Worm (Caenorhabditis elegans) whole organism, young adult: ENCODE data around the gene C29F3.7.

Source experiments
- B0019.2 ChIP-seq: fragments of 200-800 bp; sonication (Bioruptor generic); conservative IDR thresholded peaks from 2 replicates; pipeline ENCODE4 v1.3.6; 2022; ENCODE audit warnings: missing genetic modification reagents, missing genetic modification characterization, missing compliant biosample characterization
- B0035.1 ChIP-seq: sonication (generic microtip); optimal IDR thresholded peaks from 2 replicates; lab custom pipeline; 2016; ENCODE audit warnings: missing genetic modification characterization, mild to moderate bottlenecking, missing compliant biosample characterization, missing genotype, missing genetic modification reagents
- D2030.7 ChIP-seq: fragments of 200-800 bp; sonication (Bioruptor generic); IDR thresholded peaks from 2 replicates; pipeline ENCODE4 v1.3.6; 2022; ENCODE audit warnings: missing genetic modification reagents, missing genetic modification characterization, missing compliant biosample characterization
- F10E7.11 ChIP-seq: sonication (generic microtip); optimal IDR thresholded peaks from 2 replicates; lab custom pipeline; 2017; ENCODE audit warnings: mild to moderate bottlenecking, missing genetic modification characterization, moderate library complexity, missing compliant biosample characterization
- F37B4.10 ChIP-seq: fragments of 200-800 bp; sonication (Bioruptor generic); IDR thresholded peaks from 2 replicates; pipeline ENCODE4 v1.3.6; 2022; ENCODE audit warnings: missing genetic modification characterization, missing compliant biosample characterization
- F57C9.4 ChIP-seq: sonication (generic microtip); optimal IDR thresholded peaks from 2 replicates; lab custom pipeline; 2017; ENCODE audit warnings: mild to moderate bottlenecking, missing genetic modification characterization, missing compliant biosample characterization
- K11D2.4 ChIP-seq: fragments of 200-800 bp; sonication (Bioruptor generic); IDR thresholded peaks from 2 replicates; pipeline ENCODE4 v1.3.6; 2022; ENCODE audit warnings: missing genetic modification reagents, missing genetic modification characterization, missing compliant biosample characterization
- Y53F4B.3 ChIP-seq: fragments of 200-800 bp; sonication (Bioruptor generic); IDR thresholded peaks from 2 replicates; pipeline ENCODE4 v1.3.6; 2022; ENCODE audit warnings: missing genetic modification reagents, missing genetic modification characterization, missing compliant biosample characterization
- aptf-2 ChIP-seq: fragments of 200-800 bp; sonication (Bioruptor generic); conservative IDR thresholded peaks from 2 replicates; pipeline ENCODE4 v1.3.6; 2022; ENCODE audit warnings: missing genetic modification reagents, missing genetic modification characterization, missing compliant biosample characterization
- atf-7 ChIP-seq: sonication (generic microtip); optimal IDR thresholded peaks from 2 replicates; lab custom pipeline; 2017; ENCODE audit warnings: mild to moderate bottlenecking, missing genetic modification characterization, missing compliant biosample characterization
- bed-1 ChIP-seq: fragments of 200-800 bp; sonication (Bioruptor generic); IDR thresholded peaks from 2 replicates; pipeline ENCODE4 v1.3.6; 2022; ENCODE audit warnings: missing genetic modification reagents, missing genetic modification characterization, missing compliant biosample characterization
- ceh-100 ChIP-seq: fragments of 200-800 bp; sonication (Bioruptor generic); IDR thresholded peaks from 2 replicates; pipeline ENCODE4 v1.3.6; 2022; ENCODE audit warnings: missing genetic modification reagents, missing genetic modification characterization, missing compliant biosample characterization
- egl-18 ChIP-seq: fragments of 200-800 bp; sonication (Bioruptor generic); IDR thresholded peaks from 2 replicates; pipeline ENCODE4 v1.3.6; 2022; ENCODE audit warnings: missing genetic modification reagents, missing genetic modification characterization, missing compliant biosample characterization
- ekl-4 ChIP-seq: fragments of 200-800 bp; sonication (Bioruptor generic); IDR thresholded peaks from 2 replicates; pipeline ENCODE4 v1.3.6; 2022; ENCODE audit warnings: missing genetic modification reagents, missing genetic modification characterization, missing compliant biosample characterization
- hmg-20 ChIP-seq: fragments of 200-800 bp; sonication (Bioruptor generic); IDR thresholded peaks from 2 replicates; pipeline ENCODE4 v1.3.6; 2022; ENCODE audit warnings: missing genetic modification reagents, missing genetic modification characterization, missing compliant biosample characterization
- hsf-1 ChIP-seq: fragments of 200-800 bp; sonication (Bioruptor generic); IDR thresholded peaks from 2 replicates; pipeline ENCODE4 v1.3.6; 2022; ENCODE audit warnings: missing genetic modification reagents, missing genetic modification characterization, missing compliant biosample characterization
- lag-1 ChIP-seq: fragments of 200-800 bp; sonication (Bioruptor generic); IDR thresholded peaks from 2 replicates; pipeline ENCODE4 v1.3.6; 2022; ENCODE audit warnings: missing genetic modification reagents, missing genetic modification characterization, missing compliant biosample characterization
- lin-26 ChIP-seq: fragments of 200-800 bp; sonication (Bioruptor generic); IDR thresholded peaks from 2 replicates; pipeline ENCODE4 v1.3.6; 2022; ENCODE audit warnings: missing genetic modification reagents, missing genetic modification characterization, missing compliant biosample characterization
- lin-54 ChIP-seq: fragments of 200-800 bp; sonication (Bioruptor generic); optimal IDR thresholded peaks from 2 replicates; lab custom pipeline; 2018; ENCODE audit warnings: mild to moderate bottlenecking, missing genetic modification characterization, missing compliant biosample characterization
- lir-1 ChIP-seq: fragments of 200-800 bp; sonication (Bioruptor generic); conservative IDR thresholded peaks from 2 replicates; pipeline ENCODE4 v1.3.6; 2022; ENCODE audit warnings: missing genetic modification reagents, missing genetic modification characterization, missing compliant biosample characterization
- madf-10 ChIP-seq: sonication (generic microtip); optimal IDR thresholded peaks from 2 replicates; lab custom pipeline; 2016; ENCODE audit warnings: mild to moderate bottlenecking, missing genetic modification characterization, missing compliant biosample characterization
- madf-6 ChIP-seq: fragments of 200-800 bp; sonication (Bioruptor generic); IDR thresholded peaks from 2 replicates; pipeline ENCODE4 v1.3.6; 2022; ENCODE audit warnings: missing genetic modification reagents, missing genetic modification characterization, missing compliant biosample characterization
- madf-8 ChIP-seq: fragments of 200-800 bp; sonication (Bioruptor generic); conservative IDR thresholded peaks from 2 replicates; pipeline ENCODE4 v1.3.6; 2022; ENCODE audit warnings: missing genetic modification reagents, missing genetic modification characterization, missing compliant biosample characterization
- mcd-1 ChIP-seq: fragments of 200-800 bp; sonication (Bioruptor generic); IDR thresholded peaks from 2 replicates; pipeline ENCODE4 v1.3.6; 2022; ENCODE audit warnings: missing genetic modification reagents, missing genetic modification characterization, missing compliant biosample characterization
- mxl-1 ChIP-seq: sonication (generic microtip); optimal IDR thresholded peaks from 2 replicates; lab custom pipeline; 2016; ENCODE audit warnings: missing genetic modification characterization, missing compliant biosample characterization
- nhr-80 ChIP-seq: sonication (generic microtip); optimal IDR thresholded peaks from 2 replicates; lab custom pipeline; 2016; ENCODE audit warnings: missing genetic modification characterization, missing compliant biosample characterization
- rcor-1 ChIP-seq: fragments of 200-800 bp; sonication (Bioruptor generic); IDR thresholded peaks from 2 replicates; pipeline ENCODE4 v1.3.6; 2022; ENCODE audit warnings: missing genetic modification reagents, missing genetic modification characterization, missing compliant biosample characterization
- rec-8 ChIP-seq, 2 experiments: sonication (generic microtip); optimal IDR thresholded peaks; 2 replicates each; lab custom pipeline; 2016; ENCODE audit warnings: mild to moderate bottlenecking in 2 of 2, missing genetic modification characterization in 2 of 2, missing genetic modification reagents in 2 of 2, missing genotype in 2 of 2, missing biosample characterization in 1 of 2, missing compliant biosample characterization in 1 of 2, moderate library complexity in 1 of 2
- snpc-1.1 ChIP-seq: sonication (generic microtip); optimal IDR thresholded peaks from 2 replicates; lab custom pipeline; 2017; ENCODE audit warnings: missing genetic modification characterization, mild to moderate bottlenecking, missing compliant biosample characterization, antibody characterized with exemption, moderate library complexity, missing genotype, missing genetic modification reagents; ENCODE audit not compliant: insufficient read depth
- snpc-4 ChIP-seq, 5 experiments: fragments of 150-350 bp in 1 of 5; sonication (generic microtip) in 4 of 5; optimal IDR thresholded peaks; 2 replicates each; lab custom pipeline; 2014 to 2018; ENCODE audit warnings: missing genetic modification characterization in 5 of 5, missing biosample characterization in 3 of 5, antibody characterized with exemption in 2 of 5, mild to moderate bottlenecking in 2 of 5, missing compliant biosample characterization in 2 of 5, missing genotype in 2 of 5, moderate library complexity in 2 of 5, missing genetic modification reagents in 1 of 5
- zim-3 ChIP-seq: sonication (generic microtip); optimal IDR thresholded peaks from 2 replicates; lab custom pipeline; 2017; ENCODE audit warnings: mild to moderate bottlenecking, missing genetic modification characterization, moderate library complexity, missing compliant biosample characterization
- ztf-18 ChIP-seq: sonication (generic microtip); optimal IDR thresholded peaks from 2 replicates; lab custom pipeline; 2016; ENCODE audit warnings: missing genotype, mild to moderate bottlenecking, missing genetic modification characterization, missing compliant biosample characterization
- ztf-28 ChIP-seq: fragments of 200-800 bp; sonication (Bioruptor generic); IDR thresholded peaks from 2 replicates; pipeline ENCODE4 v1.3.6; 2022; ENCODE audit warnings: missing genetic modification reagents, missing genetic modification characterization, missing compliant biosample characterization

Gene C29F3.7

DNA sequence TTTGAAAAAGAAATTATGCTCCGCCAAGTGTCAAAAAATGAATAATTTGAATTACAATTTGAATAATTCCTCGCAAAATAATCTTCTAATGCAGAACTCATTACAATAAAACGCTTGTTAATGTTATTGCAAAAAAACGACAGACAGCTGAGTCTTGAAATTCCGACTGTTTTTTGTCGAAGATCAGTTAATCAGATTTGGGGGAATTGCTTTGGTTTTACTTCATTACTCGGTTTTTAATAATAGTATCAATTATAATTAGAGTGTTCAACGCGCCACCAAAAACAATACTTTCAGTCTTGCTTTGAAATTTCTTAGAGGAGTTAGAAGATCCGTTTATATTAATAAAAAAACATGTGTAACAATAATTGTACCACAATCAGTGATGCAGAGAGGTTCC is 23.2 kb downstream of the C29F3.7 start, which contains the start of gene srh-122 (continued):
- TF ChIP-seq ceh-100 (GFP tag; lab: Robert Waterston, UW) (no peak), ekl-4 (no peak), bed-1 (no peak)

ce11 chrV:15379817-15380216 is 25.1 kb downstream of the C29F3.7 start, which contains the start of gene srh-251:
srh-251 (minus strand) TSS chrV:15379917.
- no peak for TF ChIP-seq D2030.7 (GFP tag; lab: Robert Waterston, UW)
- TF ChIP-seq snpc-1.1 (tag; lab: Kevin White, UChicago), result no peak
- no peak for TF ChIP-seq B0019.2 (GFP tag; lab: Robert Waterston, UW)
- TF ChIP-seq lin-26 (GFP tag; lab: Robert Waterston, UW), result no peak
- no peak for TF ChIP-seq Y53F4B.3 (GFP tag; lab: Robert Waterston, UW)
- TF ChIP-seq egl-18 (GFP tag; lab: Robert Waterston, UW), result no peak
- TF ChIP-seq madf-10 (tag; lab: Kevin White, UChicago), result no peak
- TF ChIP-seq hmg-20 (GFP tag; lab: Robert Waterston, UW), result no peak
- TF ChIP-seq mxl-1 (tag; lab: Kevin White, UChicago), result no peak

DNA sequence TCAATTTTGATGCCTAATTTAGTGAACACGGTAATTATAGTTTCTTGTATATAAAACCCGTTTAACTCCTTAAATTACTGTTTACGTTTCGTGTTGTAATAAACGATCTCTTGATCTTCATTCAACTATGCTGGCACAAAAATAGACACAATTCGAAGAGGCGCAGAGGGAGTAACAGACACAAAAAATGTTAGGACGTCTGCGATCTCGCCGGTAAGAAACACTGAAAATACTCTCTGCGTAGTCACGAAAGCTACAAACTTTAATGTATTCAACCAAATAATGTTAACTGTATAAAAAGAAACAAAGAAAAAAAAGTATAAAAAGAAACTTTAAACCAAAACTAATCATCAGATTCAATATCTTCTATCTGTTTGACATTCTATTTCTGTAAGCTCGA is 26.2 kb downstream of the C29F3.7 start, which contains the start of gene dhs-23:
TSS of gene dhs-23 (plus strand) at position 363 of the 400 bp plus-strand sequence.
- TF ChIP-seq lag-1 (GFP tag; lab: Robert Waterston, UW) (no peak), ceh-100 (GFP tag; lab: Robert Waterston, UW) (no peak), nhr-80 (tag; lab: Kevin White, UChicago) (peak; percentile 11), mcd-1 (GFP tag; lab: Robert Waterston, UW) (no peak)

ce11 chrV:15383739-15384138 is 29.0 kb downstream of the C29F3.7 start, which contains the start of gene str-88:
str-88 (minus strand) TSS chrV:15383839.
- TF ChIP-seq F57C9.4 (tag; lab: Kevin White, UChicago) (no peak), atf-7 (tag; lab: Kevin White, UChicago) (no peak), K11D2.4 (no peak), madf-8 (GFP tag; lab: Robert Waterston, UW) (no peak), ekl-4 (no peak), zim-3 (no peak), F37B4.10 (GFP tag; lab: Robert Waterston, UW) (no peak)
- TF ChIP-seq, all 124 proteins: peak for 0

DNA sequence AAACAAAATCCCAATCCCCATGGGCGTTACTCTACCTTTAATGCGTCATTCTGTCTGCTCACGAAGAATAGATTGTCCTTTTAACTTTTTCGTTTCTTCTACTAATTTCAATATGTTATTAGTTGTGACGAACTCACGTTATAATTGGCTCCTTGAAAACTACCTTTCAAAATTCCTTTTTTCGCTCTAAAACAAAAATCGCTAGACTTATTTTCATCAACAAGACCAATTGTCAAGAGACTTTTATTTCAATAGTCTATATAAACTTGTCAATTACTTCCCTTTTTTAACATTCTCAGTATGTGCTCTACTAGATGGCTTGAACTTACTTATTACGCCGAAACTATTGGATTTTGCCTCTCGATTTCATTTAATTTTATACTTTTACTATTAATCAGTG is 30.0 kb downstream of the C29F3.7 start, which contains the start of gene str-102:
TSS of gene str-102 (plus strand) at position 301 of the 400 bp plus-strand sequence.
- TF ChIP-seq rec-8 (tag; optimal IDR thresholded peaks at IDR 0.05; lab: Kevin White, UChicago) (no peak), ztf-18 (no peak), madf-8 (GFP tag; lab: Robert Waterston, UW) (no peak)

DNA sequence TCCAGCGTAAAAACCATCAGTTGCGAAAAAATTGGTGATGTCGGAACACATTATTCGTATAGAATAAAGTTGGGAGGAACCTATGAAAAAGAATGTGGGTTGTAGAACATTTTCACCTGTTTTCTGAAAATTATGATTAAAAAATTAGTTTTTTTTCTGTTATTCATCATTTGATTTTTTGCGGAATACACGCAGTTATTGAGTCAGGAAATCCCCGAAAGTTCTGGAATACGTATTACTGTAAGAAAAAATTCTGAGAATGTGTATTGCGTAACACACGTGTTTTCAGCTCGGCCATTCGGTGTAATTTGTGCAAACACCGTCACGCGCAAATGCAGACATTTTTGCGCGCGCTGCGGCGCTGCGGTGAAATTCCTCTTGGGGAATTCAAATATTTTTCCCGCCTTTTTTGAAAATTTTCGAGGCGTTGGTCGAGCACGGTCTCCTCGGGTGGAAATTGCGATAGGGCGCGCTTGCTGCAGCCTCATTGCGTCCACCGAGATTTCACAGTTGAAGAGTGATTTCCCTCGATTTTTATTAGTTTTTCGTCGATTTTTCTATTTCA is 34.2 kb downstream of the C29F3.7 start, which contains the start of gene srh-170:
TSS of gene srh-170 (minus strand) at position 51 of the 565 bp plus-strand sequence.
- TF ChIP-seq mxl-1 (tag; lab: Kevin White, UChicago), result no peak
- TF ChIP-seq lin-54 (GFP tag; lab: Kevin White, UChicago), result peak; percentile 12
- no peak for TF ChIP-seq ceh-100 (GFP tag; lab: Robert Waterston, UW)
- TF ChIP-seq snpc-4 (GFP tag; optimal IDR thresholded peaks at IDR 0.05; lab: Kevin White, UChicago), result no peak
- no peak for TF ChIP-seq snpc-4 (tag; optimal IDR thresholded peaks at IDR 0.05; lab: Kevin White, UChicago)
- TF ChIP-seq madf-6, result peak; percentile 57
- 0 out of 2 replicates have a peak, but pooled peaks have one; percentile 30 for TF ChIP-seq ztf-28 (GFP tag; lab: Robert Waterston, UW)
- no peak for TF ChIP-seq B0035.1 (tag; lab: Kevin White, UChicago)
- 0 out of 2 replicates have a peak, but pooled peaks have one; percentile 30 for TF ChIP-seq hsf-1 (GFP tag; lab: Robert Waterston, UW)
- TF ChIP-seq B0019.2 (GFP tag; lab: Robert Waterston, UW), result no peak
- no peak for TF ChIP-seq F10E7.11 (tag; lab: Kevin White, UChicago)
- TF ChIP-seq lir-1 (GFP tag; lab: Robert Waterston, UW), result no peak
- TF ChIP-seq aptf-2, result 0 out of 2 replicates have a peak, but pooled peaks have one; percentile 33
- peak; percentile 74 for TF ChIP-seq mcd-1 (GFP tag; lab: Robert Waterston, UW)
- TF ChIP-seq F57C9.4 (tag; lab: Kevin White, UChicago), result no peak
- TF ChIP-seq nhr-80 (tag; lab: Kevin White, UChicago), result no peak
- TF ChIP-seq rcor-1 (GFP tag; lab: Robert Waterston, UW), result no peak
- TF ChIP-seq lin-26 (GFP tag; lab: Robert Waterston, UW), result no peak
